Fruit fly (Drosophila melanogaster) whole organism, wandering third instar larva: ENCODE data around the gene CG31673.

ENCODE experiments used
- CG32264 ChIP-seq: fragments of 200-800 bp; sonication (Bioruptor generic); optimal IDR thresholded peaks from 2 replicates; lab custom pipeline; 2016; ENCODE audit warnings: missing biosample characterization, missing genetic modification characterization
- CrebA ChIP-seq: fragments of 200-800 bp; sonication (Bioruptor generic); optimal IDR thresholded peaks from 2 replicates; lab custom pipeline; 2016; ENCODE audit warnings: missing biosample characterization, mild to moderate bottlenecking, missing genetic modification characterization, borderline replicate concordance
- Dif ChIP-seq: fragments of 200-275, 200-300 bp; sonication (Bioruptor generic); optimal IDR thresholded peaks from 2 replicates; lab custom pipeline; 2018; ENCODE audit warnings: missing biosample characterization, missing genetic modification characterization; ENCODE audit not compliant: partially characterized antibody
- GATAd ChIP-seq: sonication (Bioruptor generic); optimal IDR thresholded peaks from 2 replicates; lab custom pipeline; 2016; ENCODE audit warnings: missing biosample characterization, missing genetic modification characterization
- HLH106 ChIP-seq: fragments of 200-800 bp; optimal IDR thresholded peaks from 3 replicates; lab custom pipeline; 2019; ENCODE audit warnings: missing biosample characterization, mild to moderate bottlenecking, missing genetic modification characterization, moderate library complexity
- Hnf4 ChIP-seq: fragments of 200-800 bp; sonication (Bioruptor generic); optimal IDR thresholded peaks from 2 replicates; lab custom pipeline; 2016; ENCODE audit warnings: missing biosample characterization, mild to moderate bottlenecking, missing genetic modification characterization
- Hr83 ChIP-seq: fragments of 200-300 bp; sonication (Bioruptor generic); optimal IDR thresholded peaks from 2 replicates; lab custom pipeline; 2016; ENCODE audit warnings: missing biosample characterization, mild to moderate bottlenecking, missing genetic modification characterization, moderate library complexity; ENCODE audit not compliant: poor library complexity, severe bottlenecking
- Mio ChIP-seq: sonication (Bioruptor generic); optimal IDR thresholded peaks from 2 replicates; lab custom pipeline; 2016; ENCODE audit warnings: missing biosample characterization, missing genetic modification characterization
- Myc ChIP-seq: fragments of >200 bp; optimal IDR thresholded peaks from 2 replicates; lab custom pipeline; 2017
- N ChIP-seq: fragments of >200 bp; optimal IDR thresholded peaks from 2 replicates; lab custom pipeline; 2018; ENCODE audit warnings: missing biosample characterization, missing external identifiers, missing genetic modification characterization
- OdsH ChIP-seq: fragments of 200-800 bp; sonication (Bioruptor generic); optimal IDR thresholded peaks from 2 replicates; lab custom pipeline; 2016; ENCODE audit warnings: missing biosample characterization, mild to moderate bottlenecking, missing genetic modification characterization
- Rel ChIP-seq, 2 experiments: fragments of 200-800 bp; sonication (Bioruptor generic) in 1 of 2; optimal IDR thresholded peaks; 2 replicates in 1 of 2; 3 replicates in 1 of 2; lab custom pipeline; 2016 to 2019; ENCODE audit warnings: mild to moderate bottlenecking in 2 of 2, missing biosample characterization in 2 of 2, missing genetic modification characterization in 2 of 2, moderate library complexity in 1 of 2
- Vsx2 ChIP-seq: fragments of 200-300, 225-300 bp; sonication (Bioruptor generic); optimal IDR thresholded peaks from 2 replicates; lab custom pipeline; 2018; ENCODE audit warnings: missing biosample characterization, missing genetic modification characterization; ENCODE audit not compliant: partially characterized antibody
- br ChIP-seq: fragments of 200-800 bp; sonication (Bioruptor generic); optimal IDR thresholded peaks from 2 replicates; lab custom pipeline; 2016; ENCODE audit warnings: missing biosample characterization, missing genetic modification characterization
- brk ChIP-seq: fragments of 200-800 bp; sonication (Bioruptor generic); optimal IDR thresholded peaks from 2 replicates; lab custom pipeline; 2016; ENCODE audit warnings: missing biosample characterization, mild to moderate bottlenecking, missing genetic modification characterization
- dl ChIP-seq, 2 experiments: fragments of 175-275, 200-275 bp in 1 of 2; fragments of 200-275 bp in 1 of 2; sonication (Bioruptor generic); optimal IDR thresholded peaks; lab custom pipeline; 2018; ENCODE audit warnings: mild to moderate bottlenecking in 2 of 2, missing biosample characterization in 2 of 2, missing genetic modification characterization in 2 of 2, moderate library complexity in 2 of 2; ENCODE audit not compliant: partially characterized antibody in 2 of 2, insufficient read depth in 1 of 2
- dmrt93B ChIP-seq: fragments of 200-800 bp; sonication (Bioruptor generic); optimal IDR thresholded peaks from 2 replicates; lab custom pipeline; 2018; ENCODE audit warnings: missing biosample characterization, mild to moderate bottlenecking, missing genetic modification characterization
- ey ChIP-seq: fragments of 200-800 bp; sonication (Bioruptor generic); optimal IDR thresholded peaks from 2 replicates; lab custom pipeline; 2016; ENCODE audit warnings: missing biosample characterization, missing genetic modification characterization
- foxo ChIP-seq, 2 experiments: fragments of 200-800 bp; sonication (Bioruptor generic); optimal IDR thresholded peaks; 2 replicates in 1 of 2; 3 replicates in 1 of 2; lab custom pipeline; 2016 to 2017; ENCODE audit warnings: missing biosample characterization in 2 of 2, missing genetic modification characterization in 2 of 2
- h ChIP-seq: fragments of 200-800 bp; sonication (Bioruptor generic); optimal IDR thresholded peaks from 3 replicates; lab custom pipeline; 2016; ENCODE audit warnings: missing biosample characterization, mild to moderate bottlenecking, missing genetic modification characterization
- jim ChIP-seq: fragments of 175-275, 200-325 bp; sonication (Bioruptor generic); optimal IDR thresholded peaks from 2 replicates; lab custom pipeline; 2016; ENCODE audit warnings: missing biosample characterization, mild to moderate bottlenecking, missing genetic modification characterization
- lola ChIP-seq: fragments of >200 bp; optimal IDR thresholded peaks from 2 replicates; lab custom pipeline; 2017; ENCODE audit warnings: missing biosample characterization, missing genetic modification characterization
- psq ChIP-seq: fragments of 200-800 bp; sonication (Bioruptor generic); optimal IDR thresholded peaks from 3 replicates; lab custom pipeline; 2017; ENCODE audit warnings: missing biosample characterization, mild to moderate bottlenecking, missing genetic modification characterization, moderate library complexity
- rgr ChIP-seq: fragments of 200-800 bp; sonication (Bioruptor generic); optimal IDR thresholded peaks from 3 replicates; lab custom pipeline; 2016; ENCODE audit warnings: missing biosample characterization, mild to moderate bottlenecking, missing genetic modification characterization
- sage ChIP-seq: fragments of 200-800 bp; sonication (Bioruptor generic); optimal IDR thresholded peaks from 2 replicates; lab custom pipeline; 2016; ENCODE audit warnings: missing biosample characterization, mild to moderate bottlenecking, missing genetic modification characterization
- sv ChIP-seq: fragments of 200-800 bp; sonication (Bioruptor generic); optimal IDR thresholded peaks from 3 replicates; lab custom pipeline; 2016; ENCODE audit warnings: missing biosample characterization, missing genetic modification characterization
- tai ChIP-seq: sonication (Bioruptor generic); optimal IDR thresholded peaks from 2 replicates; lab custom pipeline; 2016; ENCODE audit warnings: missing biosample characterization, missing genetic modification characterization

CG31673 gene

dm6 chr2L:20818432-20818831 lies 11.0 kb upstream of the CG31673 start, which contains the start of gene CheB38a:
Gene CheB38a, minus strand, starts transcription at chr2L:20818532.
- TF ChIP-seq brk (GFP tag; lab: Kevin White, UChicago), result no peak
- no peak for TF ChIP-seq OdsH
- no peak for TF ChIP-seq jim (GFP tag; lab: Kevin White, UChicago)
- no peak for TF ChIP-seq Mio (GFP tag; lab: Kevin White, UChicago)
- TF ChIP-seq br (GFP tag; lab: Kevin White, UChicago), result no peak
- no peak for TF ChIP-seq N (GFP tag; lab: Kevin White, UChicago)
- TF ChIP-seq tai (GFP tag; lab: Kevin White, UChicago), result no peak
- TF ChIP-seq dl (GFP tag; optimal IDR thresholded peaks at IDR 0.05; lab: Kevin White, UChicago; ENCODE audit: insufficient read depth in 1 of 2, partially characterized antibody in 2 of 2), result no peak

dm6 chr2L:20820767-20821166 lies 8.6 kb upstream of the CG31673 start, which contains the start of gene CheB38c:
Gene CheB38c, minus strand, starts transcription at chr2L:20820867.
- no peak for TF ChIP-seq Hr83 (GFP tag; lab: Kevin White, UChicago)
- no peak for TF ChIP-seq jim (GFP tag; lab: Kevin White, UChicago)
- TF ChIP-seq sv (GFP tag; lab: Kevin White, UChicago), result no peak
- no peak for TF ChIP-seq GATAd (GFP tag; lab: Kevin White, UChicago)
- TF ChIP-seq Vsx2 (GFP tag; lab: Kevin White, UChicago), result no peak
- TF ChIP-seq Mio (GFP tag; lab: Kevin White, UChicago), result no peak
- no peak for TF ChIP-seq Myc (lab: Kevin White, UChicago)
- TF ChIP-seq foxo (GFP tag; optimal IDR thresholded peaks at IDR 0.05; lab: Kevin White, UChicago), result no peak
- no peak for TF ChIP-seq tai (GFP tag; lab: Kevin White, UChicago)
- TF ChIP-seq Dif, result no peak
- no peak for TF ChIP-seq rgr (GFP tag; lab: Kevin White, UChicago)
- TF ChIP-seq ey (GFP tag; lab: Kevin White, UChicago), result no peak
- TF ChIP-seq lola, result no peak

dm6 chr2L:20821249-20822024 lies 8.0 kb upstream of the CG31673 start:
- TF ChIP-seq Myc (lab: Kevin White, UChicago) (no peak), br (GFP tag; lab: Kevin White, UChicago) (no peak), dl (GFP tag; optimal IDR thresholded peaks at IDR 0.05; lab: Kevin White, UChicago; ENCODE audit: insufficient read depth in 1 of 2, partially characterized antibody in 2 of 2) (peak; percentile 69 to 87), psq (GFP tag; lab: Kevin White, UChicago) (peak; percentile 3), Dif (peak; percentile 80), CrebA (GFP tag; lab: Kevin White, UChicago) (no peak), CG32264 (no peak), Vsx2 (GFP tag; lab: Kevin White, UChicago) (peak; percentile 71), foxo (GFP tag; optimal IDR thresholded peaks at IDR 0.05; lab: Kevin White, UChicago) (no peak), h (GFP tag; lab: Kevin White, UChicago) (peak; percentile 8), Rel (GFP tag; optimal IDR thresholded peaks at IDR 0.05; lab: Kevin White, UChicago) (no peak), Rel (tag; optimal IDR thresholded peaks at IDR 0.05; lab: Kevin White, UChicago) (peak; percentile 26), sv (GFP tag; lab: Kevin White, UChicago) (no peak), HLH106 (no peak), dmrt93B (GFP tag; lab: Kevin White, UChicago) (no peak), OdsH (no peak), Hr83 (GFP tag; lab: Kevin White, UChicago) (no peak)

- TF ChIP-seq dl (GFP tag; optimal IDR thresholded peaks at IDR 0.05; lab: Kevin White, UChicago; ENCODE audit: insufficient read depth in 1 of 2, partially characterized antibody in 2 of 2) (no peak), jim (GFP tag; lab: Kevin White, UChicago) (no peak), h (GFP tag; lab: Kevin White, UChicago) (no peak), dmrt93B (GFP tag; lab: Kevin White, UChicago) (no peak), sage (GFP tag; lab: Kevin White, UChicago) (no peak), Hnf4 (GFP tag; lab: Kevin White, UChicago) (no peak), N (GFP tag; lab: Kevin White, UChicago) (peak; percentile 10)
- TF ChIP-seq, all 38 proteins: peak for 1
Measured at dm6 chr2L:20822025-20822371, 7.4 kb upstream of the CG31673 start.
